Worm (Caenorhabditis elegans) whole organism, L2 larva: Measurements from ENCODE around the gene F54H12.4.

ENCODE experiments used
- R02D3.7 ChIP-seq: fragments of 150-350 bp; optimal IDR thresholded peaks from 2 replicates; lab custom pipeline; 2014; ENCODE audit warnings: missing biosample characterization, missing genetic modification characterization
- alr-1 ChIP-seq: fragments of 150-350 bp; optimal IDR thresholded peaks from 2 replicates; lab custom pipeline; 2014; ENCODE audit warnings: missing biosample characterization, missing genetic modification characterization
- egl-27 ChIP-seq: sonication (generic microtip); optimal IDR thresholded peaks from 3 replicates; lab custom pipeline; 2017; ENCODE audit warnings: missing biosample characterization, missing genetic modification reagents, missing genetic modification characterization
- fos-1 ChIP-seq: fragments of 150-350 bp; optimal IDR thresholded peaks from 2 replicates; lab custom pipeline; 2014; ENCODE audit warnings: missing biosample characterization, missing genetic modification characterization
- lin-13 ChIP-seq: fragments of 150-350 bp; optimal IDR thresholded peaks from 2 replicates; lab custom pipeline; 2014; ENCODE audit warnings: missing biosample characterization, missing genetic modification reagents, missing genetic modification characterization
- lin-39 ChIP-seq: fragments of 150-350 bp; optimal IDR thresholded peaks from 2 replicates; lab custom pipeline; 2014; ENCODE audit warnings: missing biosample characterization, missing genetic modification reagents, missing genetic modification characterization
- mbf-1 ChIP-seq: sonication (generic microtip); optimal IDR thresholded peaks from 2 replicates; lab custom pipeline; 2017; ENCODE audit warnings: missing biosample characterization, missing genetic modification characterization
- mdl-1 ChIP-seq, 2 experiments: fragments of 150-350 bp in 1 of 2; sonication (generic microtip) in 1 of 2; optimal IDR thresholded peaks; 2 replicates each; lab custom pipeline; 2017; ENCODE audit warnings: missing biosample characterization in 2 of 2, missing genetic modification characterization in 2 of 2
- snpc-4 ChIP-seq: fragments of 150-350 bp; optimal IDR thresholded peaks from 2 replicates; lab custom pipeline; 2014; ENCODE audit warnings: missing biosample characterization, missing genetic modification characterization
- unc-39 ChIP-seq: fragments of 150-350 bp; optimal IDR thresholded peaks from 2 replicates; lab custom pipeline; 2014; ENCODE audit warnings: missing biosample characterization, missing genetic modification characterization

ce11 chrIII:7956965-7957364, 5.6 kb downstream of the F54H12.4 start, which contains the start of gene C29E4.9:
- TF ChIP-seq lin-39 (tag; lab: Kevin White, UChicago) (no peak), mbf-1 (tag; lab: Kevin White, UChicago) (no peak), alr-1 (tag; lab: Kevin White, UChicago) (no peak), snpc-4 (tag; lab: Kevin White, UChicago) (no peak), egl-27 (tag; lab: Kevin White, UChicago) (no peak), fos-1 (tag; lab: Kevin White, UChicago) (no peak), lin-13 (GFP tag; lab: Kevin White, UChicago) (no peak), unc-39 (tag; lab: Kevin White, UChicago) (no peak), mdl-1 (tag; optimal IDR thresholded peaks at IDR 0.05; lab: Kevin White, UChicago) (no peak), R02D3.7 (tag; lab: Kevin White, UChicago) (no peak)
